Worm (Caenorhabditis elegans) whole organism, early embryonic: ENCODE results near the gene gipc-1.

Experiments
- B0310.2 ChIP-seq: sonication (generic microtip); optimal IDR thresholded peaks from 2 replicates; lab custom pipeline; 2016; ENCODE audit warnings: mild to moderate bottlenecking, missing genetic modification characterization, missing compliant biosample characterization
- ama-1 ChIP-seq: fragments of 150-350 bp; optimal IDR thresholded peaks from 2 replicates; lab custom pipeline; 2014
- ceh-36 ChIP-seq: sonication (generic microtip); optimal IDR thresholded peaks from 2 replicates; lab custom pipeline; 2016; ENCODE audit warnings: missing genetic modification characterization, inconsistent platforms, missing compliant biosample characterization
- ets-7 ChIP-seq: sonication (generic microtip); optimal IDR thresholded peaks from 2 replicates; lab custom pipeline; 2016; ENCODE audit warnings: missing genotype, missing genetic modification characterization, missing compliant biosample characterization
- flt-1 ChIP-seq: fragments of 200-800 bp; sonication (Bioruptor generic); IDR thresholded peaks from 2 replicates; pipeline ENCODE4 v1.3.6; 2022; ENCODE audit warnings: missing genetic modification characterization, missing compliant biosample characterization
- hmg-4 ChIP-seq: fragments of 200-800 bp; sonication (Bioruptor generic); optimal IDR thresholded peaks from 2 replicates; lab custom pipeline; 2018; ENCODE audit warnings: mild to moderate bottlenecking, missing genetic modification characterization, missing compliant biosample characterization
- hnd-1 ChIP-seq: sonication (generic microtip); optimal IDR thresholded peaks from 2 replicates; lab custom pipeline; 2016; ENCODE audit warnings: missing genetic modification characterization, missing compliant biosample characterization
- pes-1 ChIP-seq: fragments of 200-800 bp; sonication (Bioruptor generic); IDR thresholded peaks from 2 replicates; pipeline ENCODE4 v1.3.6; 2022; ENCODE audit warnings: missing genetic modification reagents, missing genetic modification characterization, missing compliant biosample characterization
- scrt-1 ChIP-seq: fragments of 200-800 bp; sonication (Bioruptor generic); IDR thresholded peaks from 2 replicates; pipeline ENCODE4 v1.3.6; 2022; ENCODE audit warnings: missing genetic modification characterization, missing compliant biosample characterization
- tbx-11 ChIP-seq: fragments of 200-800 bp; sonication (Bioruptor generic); IDR thresholded peaks from 2 replicates; pipeline ENCODE4 v1.3.6; 2022; ENCODE audit warnings: missing genetic modification characterization, missing compliant biosample characterization
- tbx-37 ChIP-seq: fragments of 200-800 bp; sonication (Bioruptor generic); conservative IDR thresholded peaks from 2 replicates; pipeline ENCODE4 v1.3.6; 2022; ENCODE audit warnings: missing genetic modification reagents, missing genetic modification characterization, missing compliant biosample characterization
- tra-4 ChIP-seq: sonication (generic microtip); optimal IDR thresholded peaks from 2 replicates; lab custom pipeline; 2017; ENCODE audit warnings: missing genetic modification characterization, missing compliant biosample characterization

ce11 chrIII:4849739-4850138 is 20.8 kb upstream of the gipc-1 start, which contains the start of gene nonu-1:
- TF ChIP-seq pes-1 (GFP tag; lab: Robert Waterston, UW) (no peak), hnd-1 (tag; lab: Kevin White, UChicago) (no peak), tbx-37 (GFP tag; lab: Robert Waterston, UW) (no peak), hmg-4 (no peak), ama-1 (lab: Kevin White, UChicago) (no peak), ets-7 (tag; lab: Kevin White, UChicago) (no peak), flt-1 (no peak), tra-4 (tag; lab: Kevin White, UChicago) (no peak), tbx-11 (GFP tag; lab: Robert Waterston, UW) (no peak), B0310.2 (tag; lab: Kevin White, UChicago) (no peak), ceh-36 (no peak), scrt-1 (GFP tag; lab: Robert Waterston, UW) (no peak)
